Fruit fly (Drosophila melanogaster) S2 (cell line): ENCODE measurements around the gene vib.

Experiments used
- CG8478 ChIP-seq: fragments of >200 bp; optimal IDR thresholded peaks from 2 replicates; lab custom pipeline; 2018
- CTCF ChIP-seq, 2 experiments: fragments of >200 bp; optimal IDR thresholded peaks; 2 replicates each; lab custom pipeline; 2018

DNA sequence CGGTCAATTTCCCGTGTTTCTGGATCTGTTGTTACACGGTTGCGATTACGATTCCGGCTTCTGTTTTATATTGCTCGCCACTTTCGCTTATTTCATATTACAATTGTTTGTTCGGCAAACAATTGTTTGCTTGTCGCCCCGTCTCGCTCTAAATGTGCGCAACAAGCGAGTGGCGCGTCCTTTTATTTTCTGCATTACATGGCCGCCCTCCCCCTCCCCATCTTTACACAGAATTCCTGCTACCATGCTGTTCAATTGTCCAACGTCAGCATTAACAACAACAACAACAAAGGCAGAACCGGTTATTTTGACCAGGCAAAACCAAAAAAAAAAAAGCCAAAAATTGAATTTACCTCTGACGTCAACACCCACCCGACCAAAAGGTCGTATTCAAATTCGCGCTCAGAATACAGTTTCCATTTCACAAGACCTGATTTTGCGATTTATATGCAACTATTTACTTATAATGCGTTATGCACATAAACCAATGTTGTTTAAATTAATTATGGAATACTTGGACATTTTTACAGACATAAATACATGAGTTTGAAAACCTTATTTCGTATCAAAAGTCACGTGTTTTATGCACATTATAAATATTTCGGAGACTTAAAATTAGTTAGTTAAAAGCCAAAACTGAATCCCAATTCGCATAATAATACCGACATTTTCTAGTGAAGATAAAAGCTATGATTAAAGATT lies 60.2 kb downstream of the vib start:
- no peak for TF ChIP-seq CG8478 (lab: Kevin White, UChicago)
- no peak for TF ChIP-seq CTCF (optimal IDR thresholded peaks at IDR 0.05; lab: Kevin White, UChicago)
